Fruit fly (Drosophila melanogaster) whole organism, prepupa: ENCODE results near the gene Klp61F.
A peak's percentile ranks its signal among the peaks of the same experiment; 100 is the strongest.

Experiments used
- CG11902 ChIP-seq: fragments of 200-800 bp; sonication (Bioruptor generic); optimal IDR thresholded peaks from 3 replicates; lab custom pipeline; 2016; ENCODE audit warnings: missing biosample characterization, missing genetic modification characterization
- CG16779 ChIP-seq: fragments of 200-800 bp; sonication (Bioruptor generic); optimal IDR thresholded peaks from 3 replicates; lab custom pipeline; 2017; ENCODE audit warnings: missing biosample characterization, mild to moderate bottlenecking, missing genetic modification characterization
- CG34406 ChIP-seq: fragments of 200-800 bp; sonication (Bioruptor generic); optimal IDR thresholded peaks from 3 replicates; lab custom pipeline; 2016; ENCODE audit warnings: missing biosample characterization, missing genetic modification characterization
- CG6163 ChIP-seq: fragments of 200-800 bp; sonication (Bioruptor generic); IDR thresholded peaks from 3 replicates; pipeline ENCODE4 v1.3.6; 2022; ENCODE audit warnings: missing biosample characterization, missing genetic modification characterization
- CG6808 ChIP-seq: fragments of 200-800 bp; sonication (Bioruptor generic); optimal IDR thresholded peaks from 3 replicates; lab custom pipeline; 2017; ENCODE audit warnings: missing biosample characterization, missing genetic modification characterization, mild to moderate bottlenecking, moderate library complexity, missing genetic modification reagents
- CG9139 ChIP-seq: fragments of 200-800 bp; sonication (Bioruptor generic); optimal IDR thresholded peaks from 3 replicates; lab custom pipeline; 2017; ENCODE audit warnings: missing biosample characterization, mild to moderate bottlenecking, missing genetic modification characterization
- Gug ChIP-seq: fragments of 200-800 bp; sonication (Bioruptor generic); IDR thresholded peaks from 2 replicates; pipeline ENCODE4 v1.3.6; 2022; ENCODE audit warnings: missing biosample characterization, missing genetic modification characterization
- Hr39 ChIP-seq: fragments of 200-800 bp; sonication (Bioruptor generic); optimal IDR thresholded peaks from 2 replicates; lab custom pipeline; 2016; ENCODE audit warnings: missing biosample characterization, missing genetic modification characterization
- Met ChIP-seq: fragments of 200-800 bp; sonication (Bioruptor generic); optimal IDR thresholded peaks from 3 replicates; lab custom pipeline; 2016; ENCODE audit warnings: missing biosample characterization, missing genetic modification characterization
- OdsH ChIP-seq: fragments of 200-800 bp; sonication (Bioruptor generic); optimal IDR thresholded peaks from 3 replicates; lab custom pipeline; 2016; ENCODE audit warnings: missing biosample characterization, missing genetic modification characterization
- Sox102F ChIP-seq: fragments of 200-800 bp; sonication (Bioruptor generic); optimal IDR thresholded peaks from 2 replicates; lab custom pipeline; 2016; ENCODE audit warnings: missing biosample characterization, mild to moderate bottlenecking, missing genetic modification characterization
- dsx ChIP-seq: fragments of 200-800 bp; optimal IDR thresholded peaks from 3 replicates; lab custom pipeline; 2019; ENCODE audit warnings: missing biosample characterization, mild to moderate bottlenecking, missing genetic modification characterization, moderate library complexity; ENCODE audit not compliant: poor library complexity, severe bottlenecking
- esn ChIP-seq: fragments of 200-800 bp; sonication (Bioruptor generic); optimal IDR thresholded peaks from 2 replicates; lab custom pipeline; 2016; ENCODE audit warnings: missing biosample characterization, mild to moderate bottlenecking, missing genetic modification characterization, moderate library complexity
- net ChIP-seq: fragments of 200-800 bp; sonication (Bioruptor generic); optimal IDR thresholded peaks from 3 replicates; lab custom pipeline; 2016; ENCODE audit warnings: missing biosample characterization, missing genetic modification characterization

- TF ChIP-seq Gug (GFP tag; lab: Robert Waterston, UW): no peak
- TF ChIP-seq net (GFP tag; lab: Kevin White, UChicago): peak; percentile 1
- TF ChIP-seq Hr39 (GFP tag; lab: Kevin White, UChicago): peak; percentile 18
- no peak for TF ChIP-seq CG6808 (GFP tag; lab: Kevin White, UChicago)
- TF ChIP-seq Sox102F (GFP tag; lab: Kevin White, UChicago): no peak
- peak; percentile 6 for TF ChIP-seq dsx (GFP tag; lab: Kevin White, UChicago)
- peak; percentile 27 for TF ChIP-seq OdsH (GFP tag; lab: Kevin White, UChicago)
- peak; percentile 18 for TF ChIP-seq Met (GFP tag; lab: Kevin White, UChicago)
- no peak for TF ChIP-seq CG6163 (GFP tag; lab: Robert Waterston, UW)
- TF ChIP-seq CG11902 (GFP tag; lab: Kevin White, UChicago): peak; percentile 14
- peak; percentile 61 for TF ChIP-seq CG9139 (GFP tag; lab: Kevin White, UChicago)
- TF ChIP-seq esn: peak; percentile 30
- TF ChIP-seq CG34406: peak; percentile 21
- no peak for TF ChIP-seq CG16779 (tag; lab: Kevin White, UChicago)
Observed at dm6 chr3L:1204674-1205547, 40.8 kb downstream of the Klp61F start, which contains the start of gene CG9119.
